Worm (Caenorhabditis elegans): ENCODE results near the gene ZK593.3.
A peak's percentile ranks its signal among the peaks of the same experiment; 100 is the strongest.

ZK593.3 gene

DNA sequence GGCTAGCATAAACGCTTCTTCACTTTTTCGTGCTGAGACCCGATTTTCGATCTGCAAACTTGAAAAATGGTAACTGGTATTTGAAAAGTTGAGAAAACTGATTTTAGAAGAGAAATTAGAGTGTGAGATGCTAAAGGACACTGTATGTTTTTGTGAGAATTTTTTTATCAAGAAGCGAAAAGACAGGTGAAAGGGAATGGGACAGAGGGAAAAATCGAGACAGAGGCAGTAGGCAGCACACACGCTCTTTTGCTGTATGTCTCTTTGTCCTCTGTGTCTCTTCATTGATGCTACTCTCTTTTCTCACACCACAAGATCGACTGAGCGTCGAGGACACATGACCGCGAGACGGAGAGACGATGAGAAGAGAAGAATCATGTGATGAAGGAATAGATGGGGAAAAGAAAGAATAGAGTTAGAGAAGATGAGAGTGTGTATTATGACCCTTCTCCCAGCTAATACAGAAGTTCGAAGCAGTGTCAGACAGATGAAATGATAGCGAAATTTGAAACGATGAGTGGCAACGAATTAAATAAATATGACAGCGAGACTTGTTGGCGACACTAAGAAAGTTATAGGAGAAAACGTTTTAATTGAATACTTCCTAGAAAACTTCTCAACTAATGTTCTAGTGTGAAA lies 20.5 kb downstream of the ZK593.3 start, which contains the start of gene lgg-2 (continued):
- TF ChIP-seq lir-3 (tag; optimal IDR thresholded peaks at IDR 0.05) (no peak), aly-2 (tag; optimal IDR thresholded peaks at IDR 0.05) (no peak), ztf-11 (tag; optimal IDR thresholded peaks at IDR 0.05) (no peak), nhr-28 (tag; optimal IDR thresholded peaks at IDR 0.05) (peak; percentile 96), aha-1 (tag) (peak; percentile 100), fos-1 (tag; optimal IDR thresholded peaks at IDR 0.05) (no peak), R02D3.7 (tag; optimal IDR thresholded peaks at IDR 0.05) (no peak), php-3 (GFP tag; IDR thresholded peaks at IDR 0.05) (0 out of 2 replicates have a peak, but pooled peaks have one; percentile 55), lin-29 (GFP tag; IDR thresholded peaks at IDR 0.05) (peak; percentile 54; the same call in 1 of the 2 replicates), mep-1 (tag; optimal IDR thresholded peaks at IDR 0.05) (peak; percentile 97), lim-7 (GFP tag; IDR thresholded peaks at IDR 0.05) (no peak), lin-1 (GFP tag; IDR thresholded peaks at IDR 0.05) (peak; percentile 91), nhr-41 (GFP tag; IDR thresholded peaks at IDR 0.05) (peak; percentile 84), hif-1 (tag; optimal IDR thresholded peaks at IDR 0.05) (peak; percentile 24 to 77), dve-1 (tag; optimal IDR thresholded peaks at IDR 0.05; ENCODE audit: insufficient read depth) (peak; percentile 97), hmg-1.1 (GFP tag; IDR thresholded peaks at IDR 0.05) (peak; percentile 87), nhr-48 (tag; optimal IDR thresholded peaks at IDR 0.05) (peak; percentile 98), ZK337.2 (GFP tag; IDR thresholded peaks at IDR 0.05) (no peak), Y75B8A.6 (GFP tag; IDR thresholded peaks at IDR 0.05) (no peak), zip-11 (GFP tag; IDR thresholded peaks at IDR 0.05) (no peak), nhr-10 (tag; optimal IDR thresholded peaks at IDR 0.05) (peak; percentile 80), zfp-2 (tag; optimal IDR thresholded peaks at IDR 0.05) (peak; percentile 39), nhr-111 (GFP tag; optimal IDR thresholded peaks at IDR 0.05) (no peak), nhr-76 (tag; optimal IDR thresholded peaks at IDR 0.05) (peak; percentile 22), daf-19 (GFP tag; conservative IDR thresholded peaks at IDR 0.05) (no peak), unc-62 (GFP tag; optimal IDR thresholded peaks at IDR 0.05 in 1 of 2) (peak in 1 of 2 experiments; percentile 99), unc-62 (tag; optimal IDR thresholded peaks at IDR 0.05) (peak; percentile 67), F49E8.2 (tag; optimal IDR thresholded peaks at IDR 0.05; ENCODE audit: borderline replicate concordance) (no peak), duxl-1 (tag; optimal IDR thresholded peaks at IDR 0.05; ENCODE audit: poor library complexity) (peak; percentile 69), pha-4 (GFP tag; IDR thresholded peaks at IDR 0.05) (peak; percentile 78), pha-4 (tag; optimal IDR thresholded peaks at IDR 0.05) (peak; percentile 98)

DNA sequence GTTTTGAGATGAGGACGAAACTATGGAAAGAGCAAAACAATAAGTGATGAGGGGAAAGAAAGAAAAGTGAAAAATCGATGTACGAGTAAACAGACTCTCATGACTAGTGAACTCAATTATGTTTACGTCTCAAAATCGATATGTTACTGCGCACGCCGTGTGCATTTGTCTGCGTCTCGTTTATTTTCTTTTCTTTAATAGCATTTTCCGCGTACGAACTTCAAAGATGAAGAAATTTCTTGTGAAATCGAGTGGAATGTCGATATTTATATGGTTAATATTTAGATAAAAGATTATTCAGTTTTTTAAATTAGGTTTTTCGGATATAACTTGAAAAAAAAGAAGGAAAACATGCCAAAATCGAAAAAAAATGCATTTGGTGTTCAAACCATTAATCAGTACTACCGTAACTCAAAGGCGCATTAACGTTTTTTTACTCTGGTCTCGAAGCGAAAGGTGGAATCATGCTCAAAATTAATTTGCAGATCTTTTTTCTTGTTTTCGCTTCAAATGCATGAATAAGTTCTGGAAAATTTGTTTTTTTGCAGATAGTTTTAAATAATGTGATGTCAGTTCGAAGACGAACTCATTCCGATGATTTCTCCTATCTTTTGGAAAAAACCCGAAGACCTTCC lies 21.5 kb downstream of the ZK593.3 start, which contains the start of gene fic-1:
TSS of gene fic-1 (plus strand) at position 549 of the 635 bp plus-strand sequence.
- TF ChIP-seq Y48G9A.11 (GFP tag; IDR thresholded peaks at IDR 0.05) (no peak), daf-8 (GFP tag; IDR thresholded peaks at IDR 0.05) (no peak), ceh-20 (GFP tag; IDR thresholded peaks at IDR 0.05) (no peak), fos-1 (tag; optimal IDR thresholded peaks at IDR 0.05) (no peak), zag-1 (tag; optimal IDR thresholded peaks at IDR 0.05) (no peak), zip-2 (tag; optimal IDR thresholded peaks at IDR 0.05) (no peak), snpc-4 (tag; optimal IDR thresholded peaks at IDR 0.05) (no peak), madf-9 (GFP tag; conservative IDR thresholded peaks at IDR 0.05) (no peak), rbr-2 (tag; optimal IDR thresholded peaks at IDR 0.05) (no peak), zfp-2 (tag; optimal IDR thresholded peaks at IDR 0.05) (no peak), aha-1 (tag) (no peak), daf-12 (tag; optimal IDR thresholded peaks at IDR 0.05) (no peak), jun-1 (tag; optimal IDR thresholded peaks at IDR 0.05) (no peak), dmd-8 (GFP tag; IDR thresholded peaks at IDR 0.05) (no peak), daf-19 (GFP tag; conservative IDR thresholded peaks at IDR 0.05) (no peak), mdl-1 (tag; optimal IDR thresholded peaks at IDR 0.05) (peak; percentile 54 to 93), Y105C5A.15 (GFP tag; IDR thresholded peaks at IDR 0.05) (no peak), lin-38 (GFP tag; IDR thresholded peaks at IDR 0.05) (peak; percentile 24), dpl-1 (GFP tag; optimal IDR thresholded peaks at IDR 0.05) (peak; percentile 53), Y75B8A.6 (GFP tag; IDR thresholded peaks at IDR 0.05) (no peak), ZK337.2 (GFP tag; IDR thresholded peaks at IDR 0.05) (no peak), unc-62 (GFP tag; optimal IDR thresholded peaks at IDR 0.05 in 1 of 2) (peak in 1 of 2 experiments; percentile 67), unc-62 (tag; optimal IDR thresholded peaks at IDR 0.05) (no peak), lim-7 (GFP tag; IDR thresholded peaks at IDR 0.05) (no peak), spr-3 (GFP tag; optimal IDR thresholded peaks at IDR 0.05) (no peak), ztf-11 (tag; optimal IDR thresholded peaks at IDR 0.05) (no peak), hlh-30 (tag; optimal IDR thresholded peaks at IDR 0.05; ENCODE audit: insufficient read depth) (peak; percentile 93), snpc-1.2 (GFP tag; IDR thresholded peaks at IDR 0.05) (no peak)

Measured in whole organism, L4 larva.